Worm (Caenorhabditis elegans) whole organism, L2 larva: Measurements from ENCODE around the gene irld-27.

Experiments used
- C34F6.9 ChIP-seq: fragments of 150-350 bp; optimal IDR thresholded peaks from 2 replicates; lab custom pipeline; 2014; ENCODE audit warnings: missing biosample characterization, missing genetic modification characterization
- F13H6.1 ChIP-seq: sonication (generic microtip); optimal IDR thresholded peaks from 2 replicates; lab custom pipeline; 2016; ENCODE audit warnings: missing genetic modification characterization, missing compliant biosample characterization
- R02D3.7 ChIP-seq: fragments of 150-350 bp; optimal IDR thresholded peaks from 2 replicates; lab custom pipeline; 2014; ENCODE audit warnings: missing biosample characterization, missing genetic modification characterization
- Y55F3AM.14 ChIP-seq: fragments of 200-800 bp; sonication (Bioruptor generic); optimal IDR thresholded peaks from 2 replicates; lab custom pipeline; 2018; ENCODE audit warnings: mild to moderate bottlenecking, missing genetic modification characterization, missing compliant biosample characterization
- ZK546.5 ChIP-seq: sonication (generic microtip); optimal IDR thresholded peaks from 2 replicates; lab custom pipeline; 2017; ENCODE audit warnings: missing biosample characterization, missing genetic modification characterization
- alr-1 ChIP-seq: fragments of 150-350 bp; optimal IDR thresholded peaks from 2 replicates; lab custom pipeline; 2014; ENCODE audit warnings: missing biosample characterization, missing genetic modification characterization
- ama-1 ChIP-seq: fragments of 150-350 bp; optimal IDR thresholded peaks from 2 replicates; lab custom pipeline; 2018; ENCODE audit warnings: inconsistent platforms
- blmp-1 ChIP-seq: sonication (generic microtip); optimal IDR thresholded peaks from 2 replicates; lab custom pipeline; 2017; ENCODE audit warnings: missing genetic modification characterization, mild to moderate bottlenecking, missing compliant biosample characterization, antibody characterized with exemption, moderate library complexity; ENCODE audit not compliant: insufficient read depth
- ceh-16 ChIP-seq: fragments of 150-350 bp; optimal IDR thresholded peaks from 2 replicates; lab custom pipeline; 2014; ENCODE audit warnings: missing biosample characterization, missing genetic modification characterization
- ceh-82 ChIP-seq: fragments of 150-350 bp; optimal IDR thresholded peaks from 2 replicates; lab custom pipeline; 2014; ENCODE audit warnings: missing biosample characterization, missing genetic modification characterization
- crh-2 ChIP-seq: sonication (generic microtip); optimal IDR thresholded peaks from 2 replicates; lab custom pipeline; 2017; ENCODE audit warnings: missing biosample characterization, missing genetic modification characterization
- dmd-4 ChIP-seq: sonication (generic microtip); optimal IDR thresholded peaks from 2 replicates; lab custom pipeline; 2017; ENCODE audit warnings: missing biosample characterization, missing genetic modification characterization
- egl-27 ChIP-seq: sonication (generic microtip); optimal IDR thresholded peaks from 3 replicates; lab custom pipeline; 2017; ENCODE audit warnings: missing biosample characterization, missing genetic modification reagents, missing genetic modification characterization
- elt-3 ChIP-seq: sonication (generic microtip); optimal IDR thresholded peaks from 2 replicates; lab custom pipeline; 2017; ENCODE audit warnings: missing biosample characterization, missing genetic modification characterization
- fos-1 ChIP-seq: fragments of 150-350 bp; optimal IDR thresholded peaks from 2 replicates; lab custom pipeline; 2014; ENCODE audit warnings: missing biosample characterization, missing genetic modification characterization
- lin-13 ChIP-seq: fragments of 150-350 bp; optimal IDR thresholded peaks from 2 replicates; lab custom pipeline; 2014; ENCODE audit warnings: missing biosample characterization, missing genetic modification reagents, missing genetic modification characterization
- lsy-2 ChIP-seq, 2 experiments: fragments of 150-350 bp in 1 of 2; sonication (generic microtip) in 1 of 2; optimal IDR thresholded peaks; 2 replicates each; lab custom pipeline; 2014 to 2017; ENCODE audit warnings: missing biosample characterization in 2 of 2, missing genetic modification characterization in 2 of 2
- mab-5 ChIP-seq: fragments of 150-350 bp; optimal IDR thresholded peaks from 2 replicates; lab custom pipeline; 2014; ENCODE audit warnings: missing biosample characterization, missing genetic modification characterization
- mdl-1 ChIP-seq, 2 experiments: fragments of 150-350 bp in 1 of 2; sonication (generic microtip) in 1 of 2; optimal IDR thresholded peaks; 2 replicates each; lab custom pipeline; 2017; ENCODE audit warnings: missing biosample characterization in 2 of 2, missing genetic modification characterization in 2 of 2
- nhr-10 ChIP-seq: sonication (generic microtip); optimal IDR thresholded peaks from 2 replicates; lab custom pipeline; 2017; ENCODE audit warnings: missing biosample characterization, missing genetic modification characterization
- nhr-11 ChIP-seq: fragments of 150-350 bp; optimal IDR thresholded peaks from 2 replicates; lab custom pipeline; 2014; ENCODE audit warnings: missing biosample characterization, missing genetic modification characterization
- nhr-12 ChIP-seq: fragments of 150-350 bp; optimal IDR thresholded peaks from 2 replicates; lab custom pipeline; 2014; ENCODE audit warnings: missing biosample characterization, missing genetic modification characterization
- nhr-21 ChIP-seq: fragments of 150-350 bp; optimal IDR thresholded peaks from 2 replicates; lab custom pipeline; 2014; ENCODE audit warnings: missing biosample characterization, missing genetic modification characterization
- nhr-23 ChIP-seq: fragments of 150-350 bp; optimal IDR thresholded peaks from 2 replicates; lab custom pipeline; 2014; ENCODE audit warnings: missing biosample characterization, missing genetic modification reagents, missing genetic modification characterization
- nhr-237 ChIP-seq: fragments of 150-350 bp; optimal IDR thresholded peaks from 2 replicates; lab custom pipeline; 2014; ENCODE audit warnings: missing biosample characterization, missing genetic modification characterization
- peb-1 ChIP-seq: fragments of 150-350 bp; optimal IDR thresholded peaks from 2 replicates; lab custom pipeline; 2014; ENCODE audit warnings: missing biosample characterization, missing genetic modification characterization
- sem-4 ChIP-seq: fragments of 150-350 bp; optimal IDR thresholded peaks from 2 replicates; lab custom pipeline; 2014; ENCODE audit warnings: missing biosample characterization, missing genetic modification reagents, missing genetic modification characterization
- sma-3 ChIP-seq: sonication (generic microtip); optimal IDR thresholded peaks from 2 replicates; lab custom pipeline; 2016; ENCODE audit warnings: missing genetic modification reagents, missing genetic modification characterization, missing compliant biosample characterization
- sma-9 ChIP-seq, 2 experiments: fragments of 150-350 bp in 1 of 2; sonication (generic microtip) in 1 of 2; optimal IDR thresholded peaks; 2 replicates each; lab custom pipeline; 2014 to 2016; ENCODE audit warnings: missing genetic modification characterization in 2 of 2, mild to moderate bottlenecking in 1 of 2, missing biosample characterization in 1 of 2, missing compliant biosample characterization in 1 of 2, missing genetic modification reagents in 1 of 2, moderate library complexity in 1 of 2
- snpc-4 ChIP-seq: fragments of 150-350 bp; optimal IDR thresholded peaks from 2 replicates; lab custom pipeline; 2014; ENCODE audit warnings: missing biosample characterization, missing genetic modification characterization
- unc-39 ChIP-seq: fragments of 150-350 bp; optimal IDR thresholded peaks from 2 replicates; lab custom pipeline; 2014; ENCODE audit warnings: missing biosample characterization, missing genetic modification characterization
- unc-62 ChIP-seq: fragments of 150-350 bp; optimal IDR thresholded peaks from 2 replicates; lab custom pipeline; 2014; ENCODE audit warnings: missing biosample characterization, missing genetic modification reagents, missing genetic modification characterization
- zag-1 ChIP-seq: fragments of 150-350 bp; optimal IDR thresholded peaks from 2 replicates; lab custom pipeline; 2014; ENCODE audit warnings: missing biosample characterization, missing genetic modification characterization
- ztf-1 ChIP-seq: fragments of 200-800 bp; sonication (Bioruptor generic); conservative IDR thresholded peaks from 2 replicates; pipeline ENCODE4 v1.3.6; 2022; ENCODE audit warnings: missing genetic modification characterization, missing compliant biosample characterization
- ztf-11 ChIP-seq: sonication (generic microtip); optimal IDR thresholded peaks from 2 replicates; lab custom pipeline; 2017; ENCODE audit warnings: missing biosample characterization, missing genetic modification characterization
- ztf-4 ChIP-seq: fragments of 150-350 bp; optimal IDR thresholded peaks from 2 replicates; lab custom pipeline; 2014; ENCODE audit warnings: missing biosample characterization, missing genetic modification characterization

irld-27 gene

DNA sequence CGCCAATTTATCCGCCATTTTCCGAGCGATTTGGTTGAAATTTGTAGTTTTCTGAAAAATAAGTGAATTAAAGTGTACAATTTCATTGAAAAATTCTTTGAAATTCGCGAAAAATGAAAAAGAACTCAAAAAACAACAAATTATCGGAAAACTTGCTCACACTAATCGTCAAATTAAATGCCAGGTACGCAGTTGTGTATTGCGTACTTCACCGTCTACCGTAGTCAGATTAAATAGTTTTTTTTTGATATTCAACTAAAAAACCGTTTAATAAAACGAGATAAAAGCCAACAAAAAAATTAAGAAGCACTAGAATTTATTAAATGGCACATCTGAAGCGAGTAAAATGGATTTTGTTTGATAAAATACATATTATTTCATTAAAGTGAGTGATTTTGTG lies 12.8 kb downstream of the irld-27 start, which contains the start of gene bath-28:
TSS of gene bath-28 (minus strand) at position 51 of the 400 bp plus-strand sequence.
- no peak for TF ChIP-seq ZK546.5 (tag; lab: Kevin White, UChicago)
- no peak for TF ChIP-seq zag-1 (tag; lab: Kevin White, UChicago)
- no peak for TF ChIP-seq fos-1
- TF ChIP-seq mab-5 (tag; lab: Kevin White, UChicago): no peak
- TF ChIP-seq sem-4: no peak
- TF ChIP-seq sma-3: no peak
- no peak for TF ChIP-seq Y55F3AM.14
- TF ChIP-seq ceh-16 (tag; lab: Kevin White, UChicago): no peak
- TF ChIP-seq elt-3 (tag; lab: Kevin White, UChicago): no peak
- no peak for TF ChIP-seq ztf-1
- no peak for TF ChIP-seq dmd-4
- TF ChIP-seq R02D3.7 (tag; lab: Kevin White, UChicago): no peak
- TF ChIP-seq ztf-11 (tag; lab: Kevin White, UChicago): no peak
- TF ChIP-seq nhr-10 (tag; lab: Kevin White, UChicago): no peak
- no peak for TF ChIP-seq unc-62 (GFP tag; lab: Kevin White, UChicago)
- no peak for TF ChIP-seq lin-13 (GFP tag; lab: Kevin White, UChicago)
- no peak for TF ChIP-seq peb-1 (tag; lab: Kevin White, UChicago)
- TF ChIP-seq nhr-23 (tag; lab: Kevin White, UChicago): no peak
- TF ChIP-seq nhr-11 (tag; lab: Kevin White, UChicago): no peak
- no peak for TF ChIP-seq ceh-82 (tag; lab: Kevin White, UChicago)

DNA sequence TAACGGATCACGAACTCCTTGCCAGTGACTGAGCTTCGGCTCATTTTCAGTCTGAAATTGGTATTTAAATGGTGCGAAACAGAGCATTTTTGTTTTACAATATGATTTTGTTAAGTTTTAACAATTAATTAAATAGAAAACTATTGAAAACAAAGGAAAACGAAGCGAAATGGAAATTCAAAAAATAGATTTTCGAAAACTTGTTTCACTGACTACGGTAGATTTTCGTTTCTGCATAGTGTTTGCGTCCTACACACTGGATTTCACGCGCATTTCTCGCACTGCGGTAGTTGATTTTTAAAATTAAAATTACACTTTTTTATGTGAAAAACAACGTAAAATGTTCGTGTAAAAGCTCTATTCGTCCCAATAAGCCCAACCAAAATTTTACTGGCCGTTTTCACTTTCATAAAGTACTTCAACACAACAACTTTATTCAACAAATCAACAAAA lies 14.2 kb downstream of the irld-27 start, which contains the start of gene bath-30:
TSS of gene bath-30 (minus strand) at position 51 of the 453 bp plus-strand sequence.
- TF ChIP-seq nhr-12 (tag; lab: Kevin White, UChicago) (no peak), nhr-11 (tag; lab: Kevin White, UChicago) (no peak), mab-5 (tag; lab: Kevin White, UChicago) (no peak), lsy-2 (tag; optimal IDR thresholded peaks at IDR 0.05; lab: Kevin White, UChicago) (no peak), nhr-237 (tag; lab: Kevin White, UChicago) (no peak), ztf-4 (tag; lab: Kevin White, UChicago) (no peak), nhr-21 (tag; lab: Kevin White, UChicago) (no peak), nhr-10 (tag; lab: Kevin White, UChicago) (no peak), ama-1 (lab: Kevin White, UChicago) (no peak), alr-1 (tag; lab: Kevin White, UChicago) (no peak), egl-27 (tag; lab: Kevin White, UChicago) (no peak), C34F6.9 (no peak), blmp-1 (tag; lab: Kevin White, UChicago) (no peak), crh-2 (tag; lab: Kevin White, UChicago) (no peak), sem-4 (no peak), unc-39 (no peak), ceh-82 (tag; lab: Kevin White, UChicago) (no peak), mdl-1 (tag; optimal IDR thresholded peaks at IDR 0.05; lab: Kevin White, UChicago) (no peak), sma-9 (GFP tag; optimal IDR thresholded peaks at IDR 0.05; lab: Kevin White, UChicago) (no peak), sma-9 (tag; optimal IDR thresholded peaks at IDR 0.05; lab: Kevin White, UChicago) (no peak)

DNA sequence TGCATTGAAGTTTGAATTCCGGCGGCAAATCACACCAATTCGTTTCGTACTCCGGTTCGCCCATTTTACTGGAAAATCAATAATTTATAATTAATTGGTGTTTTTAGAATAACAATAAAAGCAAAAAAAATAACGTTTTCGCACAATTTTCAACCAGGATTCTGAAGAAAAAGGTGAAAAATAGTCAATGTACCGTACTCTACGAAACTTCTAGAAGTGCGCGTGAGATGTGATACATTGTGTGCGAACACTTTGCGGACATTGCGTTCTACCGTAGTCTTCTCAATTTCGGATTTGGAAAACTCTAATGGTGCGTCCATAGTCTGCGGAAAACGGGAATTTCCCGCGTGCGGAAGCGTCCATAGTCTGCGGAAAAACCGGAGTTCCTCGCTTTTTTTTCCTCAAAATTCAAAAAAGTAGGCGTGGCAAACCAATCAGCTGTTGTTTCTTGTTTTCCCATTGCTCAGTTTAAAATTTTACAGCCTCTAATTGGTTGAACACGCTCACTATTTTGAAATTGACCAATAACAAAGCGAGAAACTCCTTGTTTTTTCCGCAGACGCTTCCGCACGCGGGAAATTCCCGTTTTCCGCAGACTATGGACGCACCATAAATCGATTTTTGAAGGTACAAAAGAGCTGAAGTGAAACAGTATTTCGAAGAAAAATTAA lies 15.9 kb downstream of the irld-27 start, which contains the start of the genes F14D2.14 and bath-29:
TSS of gene F14D2.14 (minus strand) at position 51 of the 671 bp plus-strand sequence.
TSS of gene bath-29 (plus strand) at position 621 of the 671 bp plus-strand sequence.
- TF ChIP-seq nhr-21 (tag; lab: Kevin White, UChicago): no peak
- TF ChIP-seq blmp-1 (tag; lab: Kevin White, UChicago): no peak
- no peak for TF ChIP-seq F13H6.1 (tag; lab: Kevin White, UChicago)
- TF ChIP-seq elt-3 (tag; lab: Kevin White, UChicago): no peak
- no peak for TF ChIP-seq snpc-4 (tag; lab: Kevin White, UChicago)
- TF ChIP-seq ztf-4 (tag; lab: Kevin White, UChicago): no peak
- no peak for TF ChIP-seq ama-1 (lab: Kevin White, UChicago)
